Worm (Caenorhabditis elegans) whole organism, L4 larva: Measurements from ENCODE around the gene Y49F6B.8.

Source experiments
- Y105C5A.15 ChIP-seq: fragments of 200-800 bp; sonication (Bioruptor generic); IDR thresholded peaks from 2 replicates; pipeline ENCODE4 v1.3.6; 2022; ENCODE audit warnings: missing genetic modification characterization, missing compliant biosample characterization
- daf-12 ChIP-seq: fragments of 150-350 bp; optimal IDR thresholded peaks from 2 replicates; lab custom pipeline; 2014; ENCODE audit warnings: missing biosample characterization, missing genetic modification reagents, missing genetic modification characterization
- egl-43 ChIP-seq: fragments of 200-800 bp; sonication (Bioruptor generic); IDR thresholded peaks from 2 replicates; pipeline ENCODE4 v1.3.6; 2022; ENCODE audit warnings: missing genetic modification reagents, missing genetic modification characterization, missing compliant biosample characterization
- gei-8 ChIP-seq: fragments of 200-800 bp; sonication (Bioruptor generic); optimal IDR thresholded peaks from 2 replicates; lab custom pipeline; 2018; ENCODE audit warnings: mild to moderate bottlenecking, missing genetic modification characterization, missing compliant biosample characterization
- lin-13 ChIP-seq: fragments of 150-350 bp; optimal IDR thresholded peaks from 2 replicates; lab custom pipeline; 2014; ENCODE audit warnings: missing biosample characterization, missing genetic modification reagents, missing genetic modification characterization
- unc-39 ChIP-seq: sonication (generic microtip); optimal IDR thresholded peaks from 2 replicates; lab custom pipeline; 2017; ENCODE audit warnings: missing biosample characterization, missing genetic modification characterization
- zag-1 ChIP-seq: fragments of 150-350 bp; optimal IDR thresholded peaks from 2 replicates; lab custom pipeline; 2014; ENCODE audit warnings: missing biosample characterization, missing genetic modification characterization

- TF ChIP-seq zag-1 (tag; lab: Kevin White, UChicago) (no peak), gei-8 (no peak), lin-13 (GFP tag; lab: Kevin White, UChicago) (no peak), unc-39 (no peak), Y105C5A.15 (no peak), egl-43 (no peak), daf-12 (tag; lab: Kevin White, UChicago) (no peak)
These were observed 19.9 kb downstream of the Y49F6B.8 start, which contains the start of gene C16C8.8 for ce11 chrII:3461586-3461985.
